Worm (Caenorhabditis elegans): Measurements from ENCODE around the gene appg-2.

The appg-2 gene

ce11 chrII:8795227-8795626 lies 5.7 kb upstream of the appg-2 start:
- no peak for TF ChIP-seq nhr-28 (tag; optimal IDR thresholded peaks at IDR 0.05)
- no peak for TF ChIP-seq ces-1 (GFP tag; optimal IDR thresholded peaks at IDR 0.05)
- TF ChIP-seq lsy-2 (tag; optimal IDR thresholded peaks at IDR 0.05), result no peak
- TF ChIP-seq ceh-43 (GFP tag; optimal IDR thresholded peaks at IDR 0.05), result no peak
- TF ChIP-seq ceh-83 (GFP tag; optimal IDR thresholded peaks at IDR 0.05), result no peak
- no peak for TF ChIP-seq elt-3 (tag; optimal IDR thresholded peaks at IDR 0.05)
- TF ChIP-seq sem-2 (GFP tag; optimal IDR thresholded peaks at IDR 0.05), result no peak
- no peak for TF ChIP-seq lin-13 (tag; optimal IDR thresholded peaks at IDR 0.05)
- no peak for TF ChIP-seq mls-2 (tag; optimal IDR thresholded peaks at IDR 0.05)
- no peak for TF ChIP-seq drap-1 (GFP tag; optimal IDR thresholded peaks at IDR 0.05)
- TF ChIP-seq unc-120 (tag; optimal IDR thresholded peaks at IDR 0.05; ENCODE audit: poor library complexity, severe bottlenecking), result no peak
- no peak for TF ChIP-seq nhr-12 (tag; optimal IDR thresholded peaks at IDR 0.05)
- TF ChIP-seq sptf-1 (tag; optimal IDR thresholded peaks at IDR 0.05), result no peak
- no peak for TF ChIP-seq ham-2 (GFP tag; optimal IDR thresholded peaks at IDR 0.05)
- no peak for TF ChIP-seq pha-4 (tag; optimal IDR thresholded peaks at IDR 0.05)
- TF ChIP-seq nhr-237 (tag; optimal IDR thresholded peaks at IDR 0.05), result no peak
- TF ChIP-seq ceh-39 (tag; optimal IDR thresholded peaks at IDR 0.05), result no peak

- TF ChIP-seq nhr-2 (tag; optimal IDR thresholded peaks at IDR 0.05), result no peak
- no peak for TF ChIP-seq unc-62 (GFP tag; optimal IDR thresholded peaks at IDR 0.05)
- TF ChIP-seq ces-1 (GFP tag; optimal IDR thresholded peaks at IDR 0.05), result peak; percentile 56
- TF ChIP-seq nhr-237 (tag; optimal IDR thresholded peaks at IDR 0.05), result no peak
These were observed 4.5 kb upstream of the appg-2 start for ce11 chrII:8796391-8796790.

ce11 chrII:8799725-8800124 lies 1.2 kb upstream of the appg-2 start:
- TF ChIP-seq lsy-2 (tag; optimal IDR thresholded peaks at IDR 0.05) (no peak), mls-2 (tag; optimal IDR thresholded peaks at IDR 0.05) (no peak), nhr-76 (tag; optimal IDR thresholded peaks at IDR 0.05) (no peak), cnd-1 (tag; optimal IDR thresholded peaks at IDR 0.05) (no peak), flh-1 (GFP tag; optimal IDR thresholded peaks at IDR 0.05) (no peak)

ce11 chrII:8806921-8807320 lies 6.0 kb downstream of the appg-2 start, which contains the start of gene pho-13:
Gene pho-13, minus strand, starts transcription at chrII:8807021.
- no peak for TF ChIP-seq ceh-43 (GFP tag; optimal IDR thresholded peaks at IDR 0.05)
- TF ChIP-seq sptf-1 (tag; optimal IDR thresholded peaks at IDR 0.05), result no peak
- no peak for TF ChIP-seq nhr-12 (tag; optimal IDR thresholded peaks at IDR 0.05)
- TF ChIP-seq pha-4 (tag; optimal IDR thresholded peaks at IDR 0.05), result no peak
- no peak for TF ChIP-seq unc-120 (tag; optimal IDR thresholded peaks at IDR 0.05; ENCODE audit: poor library complexity, severe bottlenecking)
- no peak for TF ChIP-seq ceh-39 (tag; optimal IDR thresholded peaks at IDR 0.05)
- TF ChIP-seq ceh-83 (GFP tag; optimal IDR thresholded peaks at IDR 0.05), result no peak
- no peak for TF ChIP-seq ztf-11 (tag; optimal IDR thresholded peaks at IDR 0.05)
- TF ChIP-seq mls-2 (tag; optimal IDR thresholded peaks at IDR 0.05), result no peak
- no peak for TF ChIP-seq lin-32 (GFP tag; optimal IDR thresholded peaks at IDR 0.05)
- no peak for TF ChIP-seq elt-3 (tag; optimal IDR thresholded peaks at IDR 0.05)
- no peak for TF ChIP-seq unc-62 (GFP tag; optimal IDR thresholded peaks at IDR 0.05)
- no peak for TF ChIP-seq nhr-76 (tag; optimal IDR thresholded peaks at IDR 0.05)
- no peak for TF ChIP-seq mab-5 (tag; optimal IDR thresholded peaks at IDR 0.05)
- no peak for TF ChIP-seq hlh-1 (tag; optimal IDR thresholded peaks at IDR 0.05)
- no peak for TF ChIP-seq lin-13 (tag; optimal IDR thresholded peaks at IDR 0.05)
- no peak for TF ChIP-seq sem-2 (GFP tag; optimal IDR thresholded peaks at IDR 0.05)
- no peak for TF ChIP-seq nhr-2 (tag; optimal IDR thresholded peaks at IDR 0.05)
- TF ChIP-seq mep-1 (tag; optimal IDR thresholded peaks at IDR 0.05), result no peak

ce11 chrII:8808482-8808881 lies 7.6 kb downstream of the appg-2 start, which contains the start of gene F07H5.10:
Gene F07H5.10, minus strand, starts transcription at chrII:8808582.
- no peak for TF ChIP-seq blmp-1 (tag; optimal IDR thresholded peaks at IDR 0.05)
- TF ChIP-seq cnd-1 (tag; optimal IDR thresholded peaks at IDR 0.05), result no peak
- no peak for TF ChIP-seq ces-1 (GFP tag; optimal IDR thresholded peaks at IDR 0.05)
- no peak for TF ChIP-seq unc-39 (tag; optimal IDR thresholded peaks at IDR 0.05)
- no peak for TF ChIP-seq M03D4.4 (tag; optimal IDR thresholded peaks at IDR 0.05)
- no peak for TF ChIP-seq ceh-43 (GFP tag; optimal IDR thresholded peaks at IDR 0.05)
- no peak for TF ChIP-seq nhr-76 (tag; optimal IDR thresholded peaks at IDR 0.05)
- no peak for TF ChIP-seq ceh-83 (GFP tag; optimal IDR thresholded peaks at IDR 0.05)
- no peak for TF ChIP-seq bed-3 (GFP tag; optimal IDR thresholded peaks at IDR 0.05)
- TF ChIP-seq ceh-39 (tag; optimal IDR thresholded peaks at IDR 0.05), result no peak
- no peak for TF ChIP-seq nhr-12 (tag; optimal IDR thresholded peaks at IDR 0.05)
- no peak for TF ChIP-seq unc-120 (tag; optimal IDR thresholded peaks at IDR 0.05; ENCODE audit: poor library complexity, severe bottlenecking)
- no peak for TF ChIP-seq mab-5 (tag; optimal IDR thresholded peaks at IDR 0.05)
- TF ChIP-seq lsy-2 (tag; optimal IDR thresholded peaks at IDR 0.05), result no peak
